Worm (Caenorhabditis elegans) whole organism, young adult: ENCODE data around the gene fbxa-81.

Source experiments
- B0019.2 ChIP-seq: fragments of 200-800 bp; sonication (Bioruptor generic); conservative IDR thresholded peaks from 2 replicates; pipeline ENCODE4 v1.3.6; 2022; ENCODE audit warnings: missing genetic modification reagents, missing genetic modification characterization, missing compliant biosample characterization
- B0336.3 ChIP-seq: fragments of 200-800 bp; sonication (Bioruptor generic); IDR thresholded peaks from 2 replicates; pipeline ENCODE4 v1.3.6; 2022; ENCODE audit warnings: missing genetic modification characterization, missing compliant biosample characterization
- C06A6.2 ChIP-seq: fragments of 200-800 bp; sonication (Bioruptor generic); conservative IDR thresholded peaks from 2 replicates; pipeline ENCODE4 v1.3.6; 2022; ENCODE audit warnings: missing genetic modification characterization, missing compliant biosample characterization
- F22D6.2 ChIP-seq: sonication (generic microtip); optimal IDR thresholded peaks from 2 replicates; lab custom pipeline; 2016; ENCODE audit warnings: mild to moderate bottlenecking, missing genetic modification characterization, missing compliant biosample characterization
- F23B12.7 ChIP-seq: sonication (generic microtip); optimal IDR thresholded peaks from 2 replicates; lab custom pipeline; 2017; ENCODE audit warnings: missing genetic modification characterization, mild to moderate bottlenecking, missing compliant biosample characterization, antibody characterized with exemption, moderate library complexity; ENCODE audit not compliant: insufficient read depth
- F37B4.10 ChIP-seq: fragments of 200-800 bp; sonication (Bioruptor generic); IDR thresholded peaks from 2 replicates; pipeline ENCODE4 v1.3.6; 2022; ENCODE audit warnings: missing genetic modification characterization, missing compliant biosample characterization
- F57A8.1 ChIP-seq: fragments of 200-800 bp; sonication (Bioruptor generic); optimal IDR thresholded peaks from 2 replicates; lab custom pipeline; 2018; ENCODE audit warnings: mild to moderate bottlenecking, missing genetic modification characterization, moderate library complexity, missing compliant biosample characterization
- K12H6.12 ChIP-seq: fragments of 200-800 bp; sonication (Bioruptor generic); optimal IDR thresholded peaks from 2 replicates; lab custom pipeline; 2018; ENCODE audit warnings: mild to moderate bottlenecking, missing genetic modification characterization, missing compliant biosample characterization
- T26A5.8 ChIP-seq: sonication (generic microtip); optimal IDR thresholded peaks from 2 replicates; lab custom pipeline; 2016; ENCODE audit warnings: missing genetic modification characterization, missing compliant biosample characterization
- Y53G8AR.9 ChIP-seq: fragments of 200-800 bp; sonication (Bioruptor generic); conservative IDR thresholded peaks from 2 replicates; pipeline ENCODE4 v1.3.6; 2022; ENCODE audit warnings: missing genetic modification reagents, missing genetic modification characterization, missing compliant biosample characterization
- Y67H2A.10 ChIP-seq: fragments of 200-800 bp; sonication (Bioruptor generic); conservative IDR thresholded peaks from 2 replicates; pipeline ENCODE4 v1.3.6; 2022; ENCODE audit warnings: missing genetic modification reagents, missing genetic modification characterization, missing compliant biosample characterization
- Y95B8A.8 ChIP-seq: fragments of 200-800 bp; sonication (Bioruptor generic); IDR thresholded peaks from 2 replicates; pipeline ENCODE4 v1.3.6; 2022; ENCODE audit warnings: missing genetic modification reagents, missing genetic modification characterization, missing compliant biosample characterization
- ZK185.1 ChIP-seq: sonication (generic microtip); optimal IDR thresholded peaks from 2 replicates; lab custom pipeline; 2016; ENCODE audit warnings: mild to moderate bottlenecking, missing genetic modification characterization, missing compliant biosample characterization; ENCODE audit not compliant: poor library complexity, severe bottlenecking
- ama-1 ChIP-seq, 3 experiments: fragments of 150-350 bp in 1 of 3; sonication (generic microtip) in 2 of 3; optimal IDR thresholded peaks; 2 replicates each; lab custom pipeline; 2014 to 2018; ENCODE audit warnings: missing biosample characterization in 2 of 3, missing genetic modification characterization in 2 of 3, missing genetic modification reagents in 2 of 3
- attf-3 ChIP-seq: fragments of 200-800 bp; sonication (Bioruptor generic); conservative IDR thresholded peaks from 2 replicates; pipeline ENCODE4 v1.3.6; 2022; ENCODE audit warnings: missing genetic modification reagents, missing genetic modification characterization, missing compliant biosample characterization
- bed-1 ChIP-seq: fragments of 200-800 bp; sonication (Bioruptor generic); IDR thresholded peaks from 2 replicates; pipeline ENCODE4 v1.3.6; 2022; ENCODE audit warnings: missing genetic modification reagents, missing genetic modification characterization, missing compliant biosample characterization
- ccch-3 ChIP-seq: fragments of 200-800 bp; sonication (Bioruptor generic); optimal IDR thresholded peaks from 2 replicates; lab custom pipeline; 2018; ENCODE audit warnings: mild to moderate bottlenecking, missing genetic modification characterization, missing compliant biosample characterization
- ceh-100 ChIP-seq: fragments of 200-800 bp; sonication (Bioruptor generic); IDR thresholded peaks from 2 replicates; pipeline ENCODE4 v1.3.6; 2022; ENCODE audit warnings: missing genetic modification reagents, missing genetic modification characterization, missing compliant biosample characterization
- ceh-40 ChIP-seq: fragments of 200-800 bp; sonication (Bioruptor generic); IDR thresholded peaks from 2 replicates; pipeline ENCODE4 v1.3.6; 2022; ENCODE audit warnings: missing genetic modification characterization, missing compliant biosample characterization
- chd-7 ChIP-seq: sonication (generic microtip); optimal IDR thresholded peaks from 2 replicates; lab custom pipeline; 2016; ENCODE audit warnings: mild to moderate bottlenecking, missing genetic modification characterization, moderate library complexity, missing compliant biosample characterization
- die-1 ChIP-seq: sonication (generic microtip); optimal IDR thresholded peaks from 2 replicates; lab custom pipeline; 2016; ENCODE audit warnings: missing genotype, mild to moderate bottlenecking, missing genetic modification characterization, missing compliant biosample characterization
- egl-18 ChIP-seq: fragments of 200-800 bp; sonication (Bioruptor generic); IDR thresholded peaks from 2 replicates; pipeline ENCODE4 v1.3.6; 2022; ENCODE audit warnings: missing genetic modification reagents, missing genetic modification characterization, missing compliant biosample characterization
- egl-44 ChIP-seq: fragments of 200-800 bp; sonication (Bioruptor generic); IDR thresholded peaks from 2 replicates; pipeline ENCODE4 v1.3.6; 2022; ENCODE audit warnings: missing genetic modification reagents, missing genetic modification characterization, missing compliant biosample characterization
- ekl-4 ChIP-seq: fragments of 200-800 bp; sonication (Bioruptor generic); IDR thresholded peaks from 2 replicates; pipeline ENCODE4 v1.3.6; 2022; ENCODE audit warnings: missing genetic modification reagents, missing genetic modification characterization, missing compliant biosample characterization
- him-1 ChIP-seq: sonication (generic microtip); optimal IDR thresholded peaks from 2 replicates; lab custom pipeline; 2016; ENCODE audit warnings: missing genotype, missing genetic modification reagents, missing genetic modification characterization, missing compliant biosample characterization
- hsf-1 ChIP-seq: fragments of 200-800 bp; sonication (Bioruptor generic); IDR thresholded peaks from 2 replicates; pipeline ENCODE4 v1.3.6; 2022; ENCODE audit warnings: missing genetic modification reagents, missing genetic modification characterization, missing compliant biosample characterization
- lag-1 ChIP-seq: fragments of 200-800 bp; sonication (Bioruptor generic); IDR thresholded peaks from 2 replicates; pipeline ENCODE4 v1.3.6; 2022; ENCODE audit warnings: missing genetic modification reagents, missing genetic modification characterization, missing compliant biosample characterization
- lin-40 ChIP-seq: sonication (generic microtip); optimal IDR thresholded peaks from 2 replicates; lab custom pipeline; 2016; ENCODE audit warnings: missing genetic modification characterization, mild to moderate bottlenecking, missing compliant biosample characterization, missing genotype, missing genetic modification reagents
- lsy-27 ChIP-seq: sonication (generic microtip); optimal IDR thresholded peaks from 2 replicates; lab custom pipeline; 2017; ENCODE audit warnings: missing genetic modification characterization, mild to moderate bottlenecking, missing compliant biosample characterization, antibody characterized with exemption, missing genotype, borderline replicate concordance; ENCODE audit not compliant: insufficient read depth
- mes-4 ChIP-seq: sonication (generic microtip); optimal IDR thresholded peaks from 2 replicates; lab custom pipeline; 2016; ENCODE audit warnings: missing genotype, missing genetic modification characterization, missing compliant biosample characterization
- mxl-1 ChIP-seq: sonication (generic microtip); optimal IDR thresholded peaks from 2 replicates; lab custom pipeline; 2016; ENCODE audit warnings: missing genetic modification characterization, missing compliant biosample characterization
- nfya-1 ChIP-seq: sonication (generic microtip); optimal IDR thresholded peaks from 2 replicates; lab custom pipeline; 2017; ENCODE audit warnings: antibody characterized with exemption, missing compliant biosample characterization, missing genetic modification characterization, borderline replicate concordance; ENCODE audit not compliant: insufficient read depth
- nfyb-1 ChIP-seq: fragments of 200-800 bp; sonication (Bioruptor generic); IDR thresholded peaks from 2 replicates; pipeline ENCODE4 v1.3.6; 2022; ENCODE audit warnings: missing genetic modification reagents, missing genetic modification characterization, missing compliant biosample characterization
- nhr-120 ChIP-seq: fragments of 200-800 bp; sonication (Bioruptor generic); IDR thresholded peaks from 2 replicates; pipeline ENCODE4 v1.3.6; 2022; ENCODE audit warnings: missing genetic modification characterization, missing compliant biosample characterization
- nhr-179 ChIP-seq: sonication (generic microtip); optimal IDR thresholded peaks from 2 replicates; lab custom pipeline; 2016; ENCODE audit warnings: mild to moderate bottlenecking, missing genetic modification characterization, missing compliant biosample characterization
- nhr-27 ChIP-seq: fragments of 200-800 bp; sonication (Bioruptor generic); optimal IDR thresholded peaks from 2 replicates; lab custom pipeline; 2018; ENCODE audit warnings: mild to moderate bottlenecking, missing genetic modification characterization, moderate library complexity, missing compliant biosample characterization
- nhr-80 ChIP-seq: sonication (generic microtip); optimal IDR thresholded peaks from 2 replicates; lab custom pipeline; 2016; ENCODE audit warnings: missing genetic modification characterization, missing compliant biosample characterization
- nhr-90 ChIP-seq: sonication (generic microtip); optimal IDR thresholded peaks from 2 replicates; lab custom pipeline; 2016; ENCODE audit warnings: missing genotype, mild to moderate bottlenecking, missing genetic modification characterization, missing compliant biosample characterization
- pha-4 ChIP-seq: fragments of 150-350 bp; sonication (generic microtip); optimal IDR thresholded peaks from 2 replicates; lab custom pipeline; 2014; ENCODE audit warnings: missing biosample characterization, missing genetic modification reagents, missing genetic modification characterization
- rcor-1 ChIP-seq: fragments of 200-800 bp; sonication (Bioruptor generic); IDR thresholded peaks from 2 replicates; pipeline ENCODE4 v1.3.6; 2022; ENCODE audit warnings: missing genetic modification reagents, missing genetic modification characterization, missing compliant biosample characterization
- rec-8 ChIP-seq, 2 experiments: sonication (generic microtip); optimal IDR thresholded peaks; 2 replicates each; lab custom pipeline; 2016; ENCODE audit warnings: mild to moderate bottlenecking in 2 of 2, missing genetic modification characterization in 2 of 2, missing genetic modification reagents in 2 of 2, missing genotype in 2 of 2, missing biosample characterization in 1 of 2, missing compliant biosample characterization in 1 of 2, moderate library complexity in 1 of 2
- snpc-1.3 ChIP-seq: sonication (generic microtip); optimal IDR thresholded peaks from 2 replicates; lab custom pipeline; 2017; ENCODE audit warnings: missing genetic modification characterization, mild to moderate bottlenecking, missing compliant biosample characterization, antibody characterized with exemption, moderate library complexity, missing genotype, missing genetic modification reagents; ENCODE audit not compliant: insufficient read depth
- tbp1 ChIP-seq: fragments of 200-800 bp; sonication (Bioruptor generic); optimal IDR thresholded peaks from 2 replicates; lab custom pipeline; 2018; ENCODE audit warnings: mild to moderate bottlenecking, missing genetic modification characterization, missing compliant biosample characterization
- unc-62 ChIP-seq: fragments of 150-350 bp; optimal IDR thresholded peaks from 2 replicates; lab custom pipeline; 2014; ENCODE audit warnings: missing biosample characterization, missing genetic modification reagents, missing genetic modification characterization
- zim-3 ChIP-seq: sonication (generic microtip); optimal IDR thresholded peaks from 2 replicates; lab custom pipeline; 2017; ENCODE audit warnings: mild to moderate bottlenecking, missing genetic modification characterization, moderate library complexity, missing compliant biosample characterization
- ztf-22 ChIP-seq: fragments of 200-800 bp; sonication (Bioruptor generic); optimal IDR thresholded peaks from 2 replicates; lab custom pipeline; 2018; ENCODE audit warnings: mild to moderate bottlenecking, missing genetic modification characterization, moderate library complexity, missing compliant biosample characterization
- ztf-26 ChIP-seq: sonication (generic microtip); optimal IDR thresholded peaks from 2 replicates; lab custom pipeline; 2017; ENCODE audit warnings: missing genetic modification characterization, missing compliant biosample characterization
- ztf-6 ChIP-seq: fragments of 200-800 bp; sonication (Bioruptor generic); IDR thresholded peaks from 2 replicates; pipeline ENCODE4 v1.3.6; 2022; ENCODE audit warnings: missing genetic modification reagents, missing genetic modification characterization, missing compliant biosample characterization

Gene fbxa-81

ce11 chrX:14560297-14560680, 18.4 kb upstream of the fbxa-81 start (continued):
- peak; percentile 55 for TF ChIP-seq tbp1
- TF ChIP-seq F57A8.1 (GFP tag; lab: Kevin White, UChicago) = no peak
- TF ChIP-seq ama-1 (optimal IDR thresholded peaks at IDR 0.05; lab: Kevin White, UChicago) = no peak
- no peak for TF ChIP-seq ama-1 (GFP tag; optimal IDR thresholded peaks at IDR 0.05; lab: Kevin White, UChicago)
- TF ChIP-seq rec-8 (tag; optimal IDR thresholded peaks at IDR 0.05; lab: Kevin White, UChicago) = no peak
- no peak for TF ChIP-seq Y53G8AR.9 (GFP tag; lab: Robert Waterston, UW)
- no peak for TF ChIP-seq ccch-3 (GFP tag; lab: Kevin White, UChicago)
- TF ChIP-seq lsy-27 (tag; lab: Kevin White, UChicago) = no peak
- no peak for TF ChIP-seq him-1 (tag; lab: Kevin White, UChicago)
- TF ChIP-seq unc-62 (GFP tag; lab: Kevin White, UChicago) = peak; percentile 70
- no peak for TF ChIP-seq nhr-120 (GFP tag; lab: Robert Waterston, UW)
- TF ChIP-seq snpc-1.3 = no peak
- peak; percentile 49 for TF ChIP-seq rcor-1
- no peak for TF ChIP-seq mes-4 (tag; lab: Kevin White, UChicago)
- TF ChIP-seq F37B4.10 (GFP tag; lab: Robert Waterston, UW) = no peak
- no peak for TF ChIP-seq nhr-179 (tag; lab: Kevin White, UChicago)
- no peak for TF ChIP-seq hsf-1 (GFP tag; lab: Robert Waterston, UW)
- peak; percentile 68 for TF ChIP-seq die-1
- peak; percentile 73 for TF ChIP-seq nhr-90 (tag; lab: Kevin White, UChicago)
- peak; percentile 56 for TF ChIP-seq F23B12.7 (tag; lab: Kevin White, UChicago)
- peak; percentile 75 for TF ChIP-seq C06A6.2
- TF ChIP-seq F22D6.2 (tag; lab: Kevin White, UChicago) = peak; percentile 32
- no peak for TF ChIP-seq attf-3 (GFP tag; lab: Robert Waterston, UW)
- TF ChIP-seq ztf-26 (tag; lab: Kevin White, UChicago) = peak; percentile 69
- peak; percentile 92 for TF ChIP-seq lin-40 (tag; lab: Kevin White, UChicago)
- TF ChIP-seq mxl-1 (tag; lab: Kevin White, UChicago) = no peak
- TF ChIP-seq B0336.3 (GFP tag; lab: Robert Waterston, UW) = 0 out of 2 replicates have a peak, but pooled peaks have one; percentile 66
- peak; percentile 75 for TF ChIP-seq nfyb-1
- TF ChIP-seq ceh-40 (GFP tag; lab: Robert Waterston, UW) = no peak
- no peak for TF ChIP-seq egl-44
- TF ChIP-seq chd-7 = peak; percentile 76
- TF ChIP-seq nfya-1 (tag; lab: Kevin White, UChicago) = no peak
- TF ChIP-seq ekl-4 (GFP tag; lab: Robert Waterston, UW) = no peak
- TF ChIP-seq T26A5.8 (tag; lab: Kevin White, UChicago) = no peak
- TF ChIP-seq ceh-100 (GFP tag; lab: Robert Waterston, UW) = no peak
- no peak for TF ChIP-seq Y95B8A.8 (GFP tag; lab: Robert Waterston, UW)
- TF ChIP-seq K12H6.12 = peak; percentile 68
- peak; percentile 14 for TF ChIP-seq ztf-22 (GFP tag; lab: Kevin White, UChicago)
- TF ChIP-seq nhr-80 (tag; lab: Kevin White, UChicago) = peak; percentile 99
- no peak for TF ChIP-seq bed-1 (GFP tag; lab: Robert Waterston, UW)
- peak; percentile 49 for TF ChIP-seq ZK185.1 (tag; lab: Kevin White, UChicago)
- TF ChIP-seq Y67H2A.10 (GFP tag; lab: Robert Waterston, UW) = no peak
- no peak for TF ChIP-seq lag-1
- no peak for TF ChIP-seq B0019.2
- TF ChIP-seq pha-4 (tag; lab: Kevin White, UChicago) = peak; percentile 83
- TF ChIP-seq ztf-6 (GFP tag; lab: Robert Waterston, UW) = no peak; the same call in 1 of the 2 replicates
- TF ChIP-seq egl-18 (GFP tag; lab: Robert Waterston, UW) = no peak
- no peak for TF ChIP-seq zim-3 (tag; lab: Kevin White, UChicago)
- no peak for TF ChIP-seq nhr-27
